Fruit fly (Drosophila melanogaster) whole organism: ENCODE data around the gene Alg2.

ENCODE experiments used
- CG8478 ChIP-seq: fragments of >200 bp; optimal IDR thresholded peaks from 2 replicates; lab custom pipeline; 2018; ENCODE audit warnings: inconsistent platforms
- Dll ChIP-seq: fragments of >200 bp; optimal IDR thresholded peaks from 2 replicates; lab custom pipeline; 2017
- EcR ChIP-seq, 2 experiments: fragments of >200 bp; optimal IDR thresholded peaks; 2 replicates each; lab custom pipeline; 2017; ENCODE audit warnings: missing biosample characterization in 2 of 2, missing genetic modification characterization in 2 of 2, missing genetic modification reagents in 2 of 2
- pan ChIP-seq: fragments of >200 bp; optimal IDR thresholded peaks from 2 replicates; lab custom pipeline; 2017
- psq ChIP-seq: fragments of >200 bp; optimal IDR thresholded peaks from 2 replicates; lab custom pipeline; 2017
- usp ChIP-seq: fragments of >200 bp; optimal IDR thresholded peaks from 2 replicates; lab custom pipeline; 2017; ENCODE audit warnings: missing biosample characterization, missing genetic modification characterization, mixed read lengths

Gene Alg2

dm6 chr3L:3159309-3160194 lies 15.9 kb downstream of the Alg2 start, which contains the start of the genes ND-30 and CG15812:
TSS of gene ND-30 (minus strand) at chr3L:3159578.
TSS of gene CG15812 (plus strand) at chr3L:3159991.
- TF ChIP-seq Dll (lab: Kevin White, UChicago) = no peak
- no peak for TF ChIP-seq pan (lab: Kevin White, UChicago)
- no peak for TF ChIP-seq usp (GFP tag; lab: Kevin White, UChicago)
- TF ChIP-seq CG8478 (lab: Kevin White, UChicago) = no peak
- TF ChIP-seq EcR (GFP tag; optimal IDR thresholded peaks at IDR 0.05; lab: Kevin White, UChicago) = no peak
- TF ChIP-seq psq (lab: Kevin White, UChicago) = no peak

- no peak for TF ChIP-seq CG8478 (lab: Kevin White, UChicago)
- TF ChIP-seq usp (GFP tag; lab: Kevin White, UChicago) = no peak
- no peak for TF ChIP-seq pan (lab: Kevin White, UChicago)
- no peak for TF ChIP-seq EcR (GFP tag; optimal IDR thresholded peaks at IDR 0.05; lab: Kevin White, UChicago)
- no peak for TF ChIP-seq Dll (lab: Kevin White, UChicago)
- no peak for TF ChIP-seq psq (lab: Kevin White, UChicago)
Observed at dm6 chr3L:3161968-3162367, 18.4 kb downstream of the Alg2 start, which contains the start of gene rasp. TSS of gene rasp (plus strand) at chr3L:3162180.

dm6 chr3L:3162584-3162983 lies 19.0 kb downstream of the Alg2 start:
- TF ChIP-seq CG8478 (lab: Kevin White, UChicago) (no peak), usp (GFP tag; lab: Kevin White, UChicago) (no peak), Dll (lab: Kevin White, UChicago) (no peak), EcR (GFP tag; optimal IDR thresholded peaks at IDR 0.05; lab: Kevin White, UChicago) (no peak), psq (lab: Kevin White, UChicago) (no peak), pan (lab: Kevin White, UChicago) (no peak)

dm6 chr3L:3164951-3165350 lies 21.3 kb downstream of the Alg2 start, which contains the start of gene CG32280:
TSS of gene CG32280 (plus strand) at chr3L:3165181.
- TF ChIP-seq CG8478 (lab: Kevin White, UChicago) (no peak), Dll (lab: Kevin White, UChicago) (no peak), usp (GFP tag; lab: Kevin White, UChicago) (no peak), EcR (GFP tag; optimal IDR thresholded peaks at IDR 0.05; lab: Kevin White, UChicago) (no peak)

- TF ChIP-seq pan (lab: Kevin White, UChicago) = no peak
- TF ChIP-seq psq (lab: Kevin White, UChicago) = no peak
- TF ChIP-seq usp (GFP tag; lab: Kevin White, UChicago) = no peak
- no peak for TF ChIP-seq Dll (lab: Kevin White, UChicago)
- no peak for TF ChIP-seq CG8478 (lab: Kevin White, UChicago)
Observed at dm6 chr3L:3165399-3165798, 21.8 kb downstream of the Alg2 start.

dm6 chr3L:3166200-3166695 lies 22.6 kb downstream of the Alg2 start, which contains the start of gene Asciz:
TSS of gene Asciz (minus strand) at chr3L:3166250.
- TF ChIP-seq usp (GFP tag; lab: Kevin White, UChicago) (no peak), Dll (lab: Kevin White, UChicago) (no peak), psq (lab: Kevin White, UChicago) (no peak), pan (lab: Kevin White, UChicago) (no peak)

dm6 chr3L:3169107-3169506 lies 25.5 kb downstream of the Alg2 start, which contains the start of the genes CG32278 and CG32281:
TSS of gene CG32278 (plus strand) at chr3L:3169286.
TSS of gene CG32281 (plus strand) at chr3L:3169375.
- TF ChIP-seq usp (GFP tag; lab: Kevin White, UChicago) (no peak), pan (lab: Kevin White, UChicago) (no peak), EcR (GFP tag; optimal IDR thresholded peaks at IDR 0.05; lab: Kevin White, UChicago) (no peak), Dll (lab: Kevin White, UChicago) (no peak), CG8478 (lab: Kevin White, UChicago) (no peak), psq (lab: Kevin White, UChicago) (no peak)

dm6 chr3L:3172445-3172844 lies 28.8 kb downstream of the Alg2 start, which contains the start of gene CG14963:
TSS of gene CG14963 (minus strand) at chr3L:3172545.
- TF ChIP-seq usp (GFP tag; lab: Kevin White, UChicago) (no peak), EcR (GFP tag; optimal IDR thresholded peaks at IDR 0.05; lab: Kevin White, UChicago) (no peak), CG8478 (lab: Kevin White, UChicago) (no peak), psq (lab: Kevin White, UChicago) (no peak), Dll (lab: Kevin White, UChicago) (no peak), pan (lab: Kevin White, UChicago) (no peak)

dm6 chr3L:3177872-3178271 lies 34.3 kb downstream of the Alg2 start:
- TF ChIP-seq psq (lab: Kevin White, UChicago) (no peak), pan (lab: Kevin White, UChicago) (no peak), Dll (lab: Kevin White, UChicago) (no peak), EcR (GFP tag; optimal IDR thresholded peaks at IDR 0.05; lab: Kevin White, UChicago) (no peak), usp (GFP tag; lab: Kevin White, UChicago) (no peak), CG8478 (lab: Kevin White, UChicago) (no peak)

dm6 chr3L:3178530-3179096 lies 35.0 kb downstream of the Alg2 start, which contains the start of the genes MnM and Girdin:
TSS of gene MnM (minus strand) at chr3L:3178580.
TSS of gene Girdin (plus strand) at chr3L:3178930.
- TF ChIP-seq psq (lab: Kevin White, UChicago) (no peak), usp (GFP tag; lab: Kevin White, UChicago) (no peak), Dll (lab: Kevin White, UChicago) (no peak), pan (lab: Kevin White, UChicago) (no peak), CG8478 (lab: Kevin White, UChicago) (no peak), EcR (GFP tag; optimal IDR thresholded peaks at IDR 0.05; lab: Kevin White, UChicago) (no peak)
